Fruit fly (Drosophila melanogaster) whole organism, wandering third instar larva: Measurements from ENCODE around the gene orb.

Experiments
- Abd-B ChIP-seq: fragments of >200 bp; optimal IDR thresholded peaks from 2 replicates; lab custom pipeline; 2017; ENCODE audit warnings: missing biosample characterization, missing genetic modification characterization
- CG32264 ChIP-seq: fragments of 200-800 bp; sonication (Bioruptor generic); optimal IDR thresholded peaks from 2 replicates; lab custom pipeline; 2016; ENCODE audit warnings: missing biosample characterization, missing genetic modification characterization
- CG9705 ChIP-seq: fragments of 200-800 bp; sonication (Bioruptor generic); optimal IDR thresholded peaks from 2 replicates; lab custom pipeline; 2018; ENCODE audit warnings: missing biosample characterization, mild to moderate bottlenecking, missing genetic modification characterization
- CrebA ChIP-seq: fragments of 200-800 bp; sonication (Bioruptor generic); optimal IDR thresholded peaks from 2 replicates; lab custom pipeline; 2016; ENCODE audit warnings: missing biosample characterization, mild to moderate bottlenecking, missing genetic modification characterization, borderline replicate concordance
- Dfd ChIP-seq: fragments of >200 bp; optimal IDR thresholded peaks from 2 replicates; lab custom pipeline; 2017; ENCODE audit warnings: missing biosample characterization, missing genetic modification characterization
- Dif ChIP-seq: fragments of 200-275, 200-300 bp; sonication (Bioruptor generic); optimal IDR thresholded peaks from 2 replicates; lab custom pipeline; 2018; ENCODE audit warnings: missing biosample characterization, missing genetic modification characterization; ENCODE audit not compliant: partially characterized antibody
- GATAd ChIP-seq: sonication (Bioruptor generic); optimal IDR thresholded peaks from 2 replicates; lab custom pipeline; 2016; ENCODE audit warnings: missing biosample characterization, missing genetic modification characterization
- HLH106 ChIP-seq: fragments of 200-800 bp; optimal IDR thresholded peaks from 3 replicates; lab custom pipeline; 2019; ENCODE audit warnings: missing biosample characterization, mild to moderate bottlenecking, missing genetic modification characterization, moderate library complexity
- Hnf4 ChIP-seq: fragments of 200-800 bp; sonication (Bioruptor generic); optimal IDR thresholded peaks from 2 replicates; lab custom pipeline; 2016; ENCODE audit warnings: missing biosample characterization, mild to moderate bottlenecking, missing genetic modification characterization
- Hr78 ChIP-seq: fragments of >200 bp; optimal IDR thresholded peaks from 2 replicates; lab custom pipeline; 2017; ENCODE audit warnings: missing biosample characterization, missing genetic modification characterization
- Hr83 ChIP-seq: fragments of 200-300 bp; sonication (Bioruptor generic); optimal IDR thresholded peaks from 2 replicates; lab custom pipeline; 2016; ENCODE audit warnings: missing biosample characterization, mild to moderate bottlenecking, missing genetic modification characterization, moderate library complexity; ENCODE audit not compliant: poor library complexity, severe bottlenecking
- Jra ChIP-seq: sonication (Bioruptor generic); optimal IDR thresholded peaks from 2 replicates; lab custom pipeline; 2016; ENCODE audit warnings: missing biosample characterization, missing genetic modification characterization
- Mio ChIP-seq: sonication (Bioruptor generic); optimal IDR thresholded peaks from 2 replicates; lab custom pipeline; 2016; ENCODE audit warnings: missing biosample characterization, missing genetic modification characterization
- Myc ChIP-seq: fragments of >200 bp; optimal IDR thresholded peaks from 2 replicates; lab custom pipeline; 2017
- N ChIP-seq: fragments of >200 bp; optimal IDR thresholded peaks from 2 replicates; lab custom pipeline; 2018; ENCODE audit warnings: missing biosample characterization, missing external identifiers, missing genetic modification characterization
- OdsH ChIP-seq: fragments of 200-800 bp; sonication (Bioruptor generic); optimal IDR thresholded peaks from 2 replicates; lab custom pipeline; 2016; ENCODE audit warnings: missing biosample characterization, mild to moderate bottlenecking, missing genetic modification characterization
- Rel ChIP-seq, 2 experiments: fragments of 200-800 bp; sonication (Bioruptor generic) in 1 of 2; optimal IDR thresholded peaks; 2 replicates in 1 of 2; 3 replicates in 1 of 2; lab custom pipeline; 2016 to 2019; ENCODE audit warnings: mild to moderate bottlenecking in 2 of 2, missing biosample characterization in 2 of 2, missing genetic modification characterization in 2 of 2, moderate library complexity in 1 of 2
- Sp1 ChIP-seq: fragments of 200-800 bp; sonication (Bioruptor generic); optimal IDR thresholded peaks from 3 replicates; lab custom pipeline; 2019; ENCODE audit warnings: missing biosample characterization, mild to moderate bottlenecking, missing genetic modification characterization, moderate library complexity
- Vsx2 ChIP-seq: fragments of 200-300, 225-300 bp; sonication (Bioruptor generic); optimal IDR thresholded peaks from 2 replicates; lab custom pipeline; 2018; ENCODE audit warnings: missing biosample characterization, missing genetic modification characterization; ENCODE audit not compliant: partially characterized antibody
- br ChIP-seq: fragments of 200-800 bp; sonication (Bioruptor generic); optimal IDR thresholded peaks from 2 replicates; lab custom pipeline; 2016; ENCODE audit warnings: missing biosample characterization, missing genetic modification characterization
- brk ChIP-seq: fragments of 200-800 bp; sonication (Bioruptor generic); optimal IDR thresholded peaks from 2 replicates; lab custom pipeline; 2016; ENCODE audit warnings: missing biosample characterization, mild to moderate bottlenecking, missing genetic modification characterization
- dl ChIP-seq, 2 experiments: fragments of 175-275, 200-275 bp in 1 of 2; fragments of 200-275 bp in 1 of 2; sonication (Bioruptor generic); optimal IDR thresholded peaks; lab custom pipeline; 2018; ENCODE audit warnings: mild to moderate bottlenecking in 2 of 2, missing biosample characterization in 2 of 2, missing genetic modification characterization in 2 of 2, moderate library complexity in 2 of 2; ENCODE audit not compliant: partially characterized antibody in 2 of 2, insufficient read depth in 1 of 2
- dmrt93B ChIP-seq: fragments of 200-800 bp; sonication (Bioruptor generic); optimal IDR thresholded peaks from 2 replicates; lab custom pipeline; 2018; ENCODE audit warnings: missing biosample characterization, mild to moderate bottlenecking, missing genetic modification characterization
- dsf ChIP-seq: sonication (Bioruptor generic); optimal IDR thresholded peaks from 2 replicates; lab custom pipeline; 2016; ENCODE audit warnings: missing biosample characterization, missing genetic modification characterization, borderline replicate concordance
- ey ChIP-seq: fragments of 200-800 bp; sonication (Bioruptor generic); optimal IDR thresholded peaks from 2 replicates; lab custom pipeline; 2016; ENCODE audit warnings: missing biosample characterization, missing genetic modification characterization
- foxo ChIP-seq, 2 experiments: fragments of 200-800 bp; sonication (Bioruptor generic); optimal IDR thresholded peaks; 2 replicates in 1 of 2; 3 replicates in 1 of 2; lab custom pipeline; 2016 to 2017; ENCODE audit warnings: missing biosample characterization in 2 of 2, missing genetic modification characterization in 2 of 2
- fru ChIP-seq: fragments of 200-800 bp; sonication (Bioruptor generic); optimal IDR thresholded peaks from 3 replicates; lab custom pipeline; 2016; ENCODE audit warnings: missing biosample characterization, mild to moderate bottlenecking, missing genetic modification characterization
- h ChIP-seq: fragments of 200-800 bp; sonication (Bioruptor generic); optimal IDR thresholded peaks from 3 replicates; lab custom pipeline; 2016; ENCODE audit warnings: missing biosample characterization, mild to moderate bottlenecking, missing genetic modification characterization
- jim ChIP-seq: fragments of 175-275, 200-325 bp; sonication (Bioruptor generic); optimal IDR thresholded peaks from 2 replicates; lab custom pipeline; 2016; ENCODE audit warnings: missing biosample characterization, mild to moderate bottlenecking, missing genetic modification characterization
- lola ChIP-seq: fragments of >200 bp; optimal IDR thresholded peaks from 2 replicates; lab custom pipeline; 2017; ENCODE audit warnings: missing biosample characterization, missing genetic modification characterization
- pan ChIP-seq: fragments of >200 bp; optimal IDR thresholded peaks from 2 replicates; lab custom pipeline; 2017
- psq ChIP-seq: fragments of 200-800 bp; sonication (Bioruptor generic); optimal IDR thresholded peaks from 3 replicates; lab custom pipeline; 2017; ENCODE audit warnings: missing biosample characterization, mild to moderate bottlenecking, missing genetic modification characterization, moderate library complexity
- rgr ChIP-seq: fragments of 200-800 bp; sonication (Bioruptor generic); optimal IDR thresholded peaks from 3 replicates; lab custom pipeline; 2016; ENCODE audit warnings: missing biosample characterization, mild to moderate bottlenecking, missing genetic modification characterization
- sage ChIP-seq: fragments of 200-800 bp; sonication (Bioruptor generic); optimal IDR thresholded peaks from 2 replicates; lab custom pipeline; 2016; ENCODE audit warnings: missing biosample characterization, mild to moderate bottlenecking, missing genetic modification characterization
- sv ChIP-seq: fragments of 200-800 bp; sonication (Bioruptor generic); optimal IDR thresholded peaks from 3 replicates; lab custom pipeline; 2016; ENCODE audit warnings: missing biosample characterization, missing genetic modification characterization
- tai ChIP-seq: sonication (Bioruptor generic); optimal IDR thresholded peaks from 2 replicates; lab custom pipeline; 2016; ENCODE audit warnings: missing biosample characterization, missing genetic modification characterization
- usp ChIP-seq: fragments of >200 bp; optimal IDR thresholded peaks from 2 replicates; lab custom pipeline; 2017; ENCODE audit warnings: missing biosample characterization, missing genetic modification characterization
- woc ChIP-seq: sonication (Bioruptor generic); optimal IDR thresholded peaks from 2 replicates; lab custom pipeline; 2016; ENCODE audit warnings: missing biosample characterization, mild to moderate bottlenecking, missing genetic modification characterization

Gene orb

DNA sequence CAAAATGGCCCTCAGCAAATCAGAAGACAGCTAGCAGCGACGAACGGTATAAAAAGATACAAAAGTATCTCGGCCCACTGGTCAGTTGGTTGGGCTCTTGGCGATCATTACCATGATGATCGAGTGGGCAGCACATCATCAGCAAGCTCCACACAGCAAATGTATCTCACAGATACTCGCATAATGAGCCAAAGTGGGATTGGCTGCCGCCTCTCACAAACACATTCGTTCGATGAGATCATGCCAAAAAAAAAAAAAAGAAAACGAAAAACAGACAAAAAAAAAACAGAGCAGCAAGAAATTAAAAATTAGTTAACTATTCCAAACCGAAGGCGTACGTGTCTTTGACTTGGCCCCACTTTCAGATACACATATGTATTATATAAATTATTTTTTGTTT, 15.5 kb upstream of the orb start:
- TF ChIP-seq ey (GFP tag; lab: Kevin White, UChicago) (no peak), dmrt93B (GFP tag; lab: Kevin White, UChicago) (no peak), Hnf4 (no peak), psq (GFP tag; lab: Kevin White, UChicago) (no peak), sv (GFP tag; lab: Kevin White, UChicago) (no peak), Hr78 (no peak), fru (GFP tag; lab: Kevin White, UChicago) (no peak)

DNA sequence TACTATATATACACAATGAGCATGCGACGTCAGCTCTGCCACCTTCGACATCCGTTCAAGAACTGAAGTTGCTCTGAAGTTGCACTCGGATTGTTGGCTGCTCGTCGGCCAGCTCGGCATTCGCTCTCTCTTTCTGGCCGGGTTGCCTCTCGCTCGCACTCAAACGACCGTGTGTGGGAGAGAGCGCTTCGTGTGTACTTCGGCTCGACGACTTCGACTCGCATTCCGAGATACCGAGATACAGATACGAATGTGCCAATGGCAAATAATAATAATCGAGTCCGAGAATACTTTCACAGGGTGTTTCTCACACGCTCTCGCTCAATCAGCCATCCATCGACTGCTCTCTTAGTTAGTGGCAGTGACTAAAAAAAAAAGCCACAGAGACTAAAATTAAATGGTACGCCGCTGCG, 14.7 kb upstream of the orb start:
- TF ChIP-seq Dif (peak; percentile 61), GATAd (no peak), Rel (GFP tag; optimal IDR thresholded peaks at IDR 0.05; lab: Kevin White, UChicago) (peak; percentile 3), Rel (tag; optimal IDR thresholded peaks at IDR 0.05; lab: Kevin White, UChicago) (peak; percentile 50), fru (GFP tag; lab: Kevin White, UChicago) (peak; percentile 16), br (GFP tag; lab: Kevin White, UChicago) (peak; percentile 46), woc (no peak), tai (no peak), Sp1 (GFP tag; lab: Kevin White, UChicago) (peak; percentile 26), OdsH (GFP tag; lab: Kevin White, UChicago) (peak; percentile 33), HLH106 (tag; lab: Kevin White, UChicago) (peak; percentile 12), Hr83 (peak; percentile 15), CG32264 (GFP tag; lab: Kevin White, UChicago) (no peak), dmrt93B (GFP tag; lab: Kevin White, UChicago) (no peak), lola (GFP tag; lab: Kevin White, UChicago) (no peak), foxo (GFP tag; optimal IDR thresholded peaks at IDR 0.05; lab: Kevin White, UChicago) (peak in 1 of 2 experiments; percentile 10), sage (GFP tag; lab: Kevin White, UChicago) (no peak), psq (GFP tag; lab: Kevin White, UChicago) (peak; percentile 38), h (peak; percentile 72), rgr (GFP tag; lab: Kevin White, UChicago) (peak; percentile 35), Hr78 (no peak), CG9705 (GFP tag; lab: Kevin White, UChicago) (no peak), Myc (lab: Kevin White, UChicago) (no peak), dl (GFP tag; optimal IDR thresholded peaks at IDR 0.05; lab: Kevin White, UChicago; ENCODE audit: insufficient read depth in 1 of 2, partially characterized antibody in 2 of 2) (peak; percentile 10 to 64), Abd-B (no peak), brk (GFP tag; lab: Kevin White, UChicago) (peak; percentile 8), CrebA (GFP tag; lab: Kevin White, UChicago) (peak; percentile 57), Hnf4 (peak; percentile 27), Jra (GFP tag; lab: Kevin White, UChicago) (no peak), N (GFP tag; lab: Kevin White, UChicago) (no peak)

DNA sequence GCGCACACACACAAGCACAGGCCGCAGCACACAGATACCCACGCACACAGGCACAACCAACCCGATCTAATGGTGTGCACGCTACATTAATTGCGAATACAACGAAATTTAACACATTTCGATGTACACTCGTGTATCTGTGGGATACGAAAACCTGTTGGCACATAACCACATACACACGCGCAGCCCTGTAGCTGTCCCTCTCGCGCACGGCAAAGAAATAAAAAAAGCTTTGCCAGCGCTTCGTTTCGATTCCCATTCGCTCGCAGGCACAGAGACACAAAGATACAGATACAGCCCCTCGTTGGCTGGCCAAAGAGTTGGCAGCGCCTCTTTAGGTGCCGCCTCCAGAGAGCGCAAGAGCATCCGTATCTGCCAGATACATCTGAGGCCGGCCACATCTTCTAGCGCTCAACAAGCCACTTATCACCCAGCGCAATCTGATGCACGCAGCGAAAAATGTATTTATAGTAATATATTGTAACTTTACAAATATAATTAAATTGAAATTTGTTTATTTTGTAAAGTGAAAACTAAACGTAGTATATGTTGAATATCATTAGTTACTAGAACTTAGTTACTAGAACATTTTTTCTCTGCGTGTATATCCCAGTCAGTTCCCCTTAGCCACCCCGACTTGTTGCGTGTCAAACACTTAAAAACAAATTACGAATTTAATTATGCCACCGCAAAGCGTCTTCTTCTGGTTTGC, 12.6 kb upstream of the orb start:
- TF ChIP-seq Hr78 (no peak), OdsH (GFP tag; lab: Kevin White, UChicago) (peak; percentile 47), sage (GFP tag; lab: Kevin White, UChicago) (no peak), foxo (GFP tag; optimal IDR thresholded peaks at IDR 0.05; lab: Kevin White, UChicago) (no peak), dmrt93B (GFP tag; lab: Kevin White, UChicago) (no peak), sv (GFP tag; lab: Kevin White, UChicago) (peak; percentile 37), dl (GFP tag; optimal IDR thresholded peaks at IDR 0.05; lab: Kevin White, UChicago; ENCODE audit: insufficient read depth in 1 of 2, partially characterized antibody in 2 of 2) (peak in 1 of 2 experiments; percentile 17), CG32264 (GFP tag; lab: Kevin White, UChicago) (no peak), lola (GFP tag; lab: Kevin White, UChicago) (no peak), brk (GFP tag; lab: Kevin White, UChicago) (peak; percentile 55), GATAd (no peak), rgr (GFP tag; lab: Kevin White, UChicago) (no peak), jim (GFP tag; lab: Kevin White, UChicago) (peak; percentile 72), HLH106 (tag; lab: Kevin White, UChicago) (no peak), Myc (lab: Kevin White, UChicago) (no peak), dsf (GFP tag; lab: Kevin White, UChicago) (no peak), Abd-B (no peak), Vsx2 (peak; percentile 64), Hnf4 (no peak), pan (no peak), CrebA (GFP tag; lab: Kevin White, UChicago) (no peak), woc (no peak), CG9705 (GFP tag; lab: Kevin White, UChicago) (no peak), Dfd (no peak), Sp1 (GFP tag; lab: Kevin White, UChicago) (peak; percentile 50), Rel (GFP tag; optimal IDR thresholded peaks at IDR 0.05; lab: Kevin White, UChicago) (peak; percentile 65), Rel (tag; optimal IDR thresholded peaks at IDR 0.05; lab: Kevin White, UChicago) (no peak), Dif (peak; percentile 1), N (GFP tag; lab: Kevin White, UChicago) (peak; percentile 94), ey (GFP tag; lab: Kevin White, UChicago) (peak; percentile 9), fru (GFP tag; lab: Kevin White, UChicago) (peak; percentile 42), Jra (GFP tag; lab: Kevin White, UChicago) (peak; percentile 2), Mio (GFP tag; lab: Kevin White, UChicago) (no peak), usp (GFP tag; lab: Kevin White, UChicago) (no peak), h (no peak), psq (GFP tag; lab: Kevin White, UChicago) (peak; percentile 2), Hr83 (peak; percentile 23), br (GFP tag; lab: Kevin White, UChicago) (no peak)
